Fruit fly (Drosophila melanogaster) whole organism, embryonic: ENCODE measurements around the gene Prosbeta6.
A peak's percentile ranks its signal among the peaks of the same experiment; 100 is the strongest.

ENCODE experiments used
- Bgb ChIP-seq: fragments of 200-800 bp; sonication (Bioruptor generic); IDR thresholded peaks from 2 replicates; pipeline ENCODE4 v1.3.6; 2022; ENCODE audit warnings: missing biosample characterization, missing genetic modification characterization; ENCODE audit not compliant: partially characterized antibody
- CG10267 ChIP-seq: fragments of 200-800 bp; sonication (Bioruptor generic); optimal IDR thresholded peaks from 2 replicates; lab custom pipeline; 2018; ENCODE audit warnings: missing biosample characterization, mild to moderate bottlenecking, missing genetic modification characterization, moderate library complexity
- CG10274 ChIP-seq: fragments of 200-800 bp; sonication (Bioruptor generic); optimal IDR thresholded peaks from 3 replicates; lab custom pipeline; 2017; ENCODE audit warnings: missing biosample characterization, mild to moderate bottlenecking, missing genetic modification characterization
- CG11093 ChIP-seq: fragments of 200-800 bp; sonication (Bioruptor generic); IDR thresholded peaks from 3 replicates; pipeline ENCODE4 v1.3.6; 2022; ENCODE audit warnings: missing biosample characterization, missing genetic modification characterization
- CG1233 ChIP-seq: fragments of 200-800 bp; sonication (Bioruptor generic); optimal IDR thresholded peaks from 4 replicates; lab custom pipeline; 2018; ENCODE audit warnings: missing biosample characterization, mild to moderate bottlenecking, missing genetic modification characterization
- CG12391 ChIP-seq: fragments of 200-800 bp; sonication (Bioruptor generic); optimal IDR thresholded peaks from 3 replicates; lab custom pipeline; 2018; ENCODE audit warnings: missing biosample characterization, mild to moderate bottlenecking, missing genetic modification characterization, moderate library complexity
- CG14710 ChIP-seq: fragments of 200-800 bp; sonication (Bioruptor generic); optimal IDR thresholded peaks from 3 replicates; lab custom pipeline; 2019; ENCODE audit warnings: missing biosample characterization, mild to moderate bottlenecking, missing genetic modification characterization, moderate library complexity
- CG14860 ChIP-seq: fragments of 200-800 bp; sonication (Bioruptor generic); IDR thresholded peaks from 3 replicates; pipeline ENCODE4 v1.3.6; 2022; ENCODE audit warnings: missing biosample characterization, missing genetic modification characterization; ENCODE audit not compliant: partially characterized antibody
- CG15073 ChIP-seq: fragments of 200-800 bp; sonication (Bioruptor generic); optimal IDR thresholded peaks from 2 replicates; lab custom pipeline; 2016; ENCODE audit warnings: missing biosample characterization, missing genetic modification characterization
- CG15269 ChIP-seq: fragments of 200-800 bp; sonication (Bioruptor generic); optimal IDR thresholded peaks from 2 replicates; lab custom pipeline; 2018; ENCODE audit warnings: missing biosample characterization, mild to moderate bottlenecking, missing genetic modification characterization, moderate library complexity
- CG2120 ChIP-seq: fragments of 200-800 bp; sonication (Bioruptor generic); optimal IDR thresholded peaks from 3 replicates; lab custom pipeline; 2016; ENCODE audit warnings: missing biosample characterization, missing genetic modification characterization
- CG2199 ChIP-seq: fragments of 200-800 bp; sonication (Bioruptor generic); IDR thresholded peaks from 3 replicates; pipeline ENCODE4 v1.3.6; 2022; ENCODE audit warnings: missing biosample characterization, missing genetic modification characterization
- CG2712 ChIP-seq: fragments of 200-800 bp; optimal IDR thresholded peaks from 3 replicates; lab custom pipeline; 2019; ENCODE audit warnings: missing biosample characterization, mild to moderate bottlenecking, missing genetic modification characterization, moderate library complexity
- CG31441 ChIP-seq: fragments of 200-800 bp; sonication (Bioruptor generic); IDR thresholded peaks from 2 replicates; pipeline ENCODE4 v1.3.6; 2022; ENCODE audit warnings: missing biosample characterization, missing genetic modification characterization
- CG3847 ChIP-seq: fragments of 200-800 bp; sonication (Bioruptor generic); IDR thresholded peaks from 2 replicates; pipeline ENCODE4 v1.3.6; 2022; ENCODE audit warnings: missing biosample characterization, missing genetic modification characterization
- CG4617 ChIP-seq: fragments of 200-800 bp; sonication (Bioruptor generic); optimal IDR thresholded peaks from 3 replicates; lab custom pipeline; 2016; ENCODE audit warnings: missing biosample characterization, missing genetic modification characterization, borderline replicate concordance
- CG6683 ChIP-seq: fragments of 200-800 bp; sonication (Bioruptor generic); optimal IDR thresholded peaks from 2 replicates; lab custom pipeline; 2017; ENCODE audit warnings: missing biosample characterization, mild to moderate bottlenecking, missing genetic modification characterization, missing genetic modification reagents
- CG6765 ChIP-seq: fragments of 200-800 bp; sonication (Bioruptor generic); optimal IDR thresholded peaks from 3 replicates; lab custom pipeline; 2017; ENCODE audit warnings: missing biosample characterization, mild to moderate bottlenecking, missing genetic modification characterization
- CG7556 ChIP-seq: fragments of 200-800 bp; sonication (Bioruptor generic); optimal IDR thresholded peaks from 2 replicates; lab custom pipeline; 2017; ENCODE audit warnings: missing biosample characterization, mild to moderate bottlenecking, missing genetic modification characterization
- CG9727 ChIP-seq: fragments of 200-800 bp; sonication (Bioruptor generic); optimal IDR thresholded peaks from 3 replicates; lab custom pipeline; 2017; ENCODE audit warnings: missing biosample characterization, mild to moderate bottlenecking, missing genetic modification characterization
- Ets65A ChIP-seq: fragments of 200-800 bp; sonication (Bioruptor generic); peaks from one replicate; lab custom pipeline; 2016; ENCODE audit warnings: missing biosample characterization, missing genetic modification characterization
- Fer3 ChIP-seq: fragments of 200-800 bp; sonication (Bioruptor generic); optimal IDR thresholded peaks from 2 replicates; lab custom pipeline; 2018; ENCODE audit warnings: missing biosample characterization, mild to moderate bottlenecking, missing genetic modification characterization, moderate library complexity
- HmgD ChIP-seq: fragments of 200-800 bp; sonication (Bioruptor generic); optimal IDR thresholded peaks from 3 replicates; lab custom pipeline; 2016; ENCODE audit warnings: missing biosample characterization, missing genetic modification characterization
- HmgZ ChIP-seq: fragments of 200-800 bp; sonication (Bioruptor generic); optimal IDR thresholded peaks from 2 replicates; lab custom pipeline; 2018; ENCODE audit warnings: missing biosample characterization, mild to moderate bottlenecking, missing genetic modification characterization
- MTF-1 ChIP-seq: fragments of 200-800 bp; sonication (Bioruptor generic); optimal IDR thresholded peaks from 2 replicates; lab custom pipeline; 2018; ENCODE audit warnings: missing biosample characterization, mild to moderate bottlenecking, missing genetic modification characterization, borderline replicate concordance
- Myb ChIP-seq: fragments of 200-800 bp; sonication (Bioruptor generic); optimal IDR thresholded peaks from 2 replicates; lab custom pipeline; 2016; ENCODE audit warnings: missing biosample characterization, missing genetic modification characterization
- NC2β ChIP-seq: fragments of 200-800 bp; sonication (Bioruptor generic); optimal IDR thresholded peaks from 2 replicates; lab custom pipeline; 2016; ENCODE audit warnings: missing biosample characterization, missing genetic modification characterization
- Scr ChIP-seq: fragments of 200-800 bp; sonication (Bioruptor generic); IDR thresholded peaks from 2 replicates; pipeline ENCODE4 v1.3.6; 2022; ENCODE audit warnings: missing biosample characterization, missing genetic modification characterization; ENCODE audit not compliant: partially characterized antibody
- Sry-β ChIP-seq: fragments of 200-800 bp; sonication (Bioruptor generic); optimal IDR thresholded peaks from 2 replicates; lab custom pipeline; 2018; ENCODE audit warnings: missing biosample characterization, mild to moderate bottlenecking, missing genetic modification characterization, moderate library complexity
- Sry-δ ChIP-seq: fragments of 200-800 bp; sonication (Bioruptor generic); optimal IDR thresholded peaks from 2 replicates; lab custom pipeline; 2016; ENCODE audit warnings: missing biosample characterization, missing genetic modification characterization
- Tbp ChIP-seq: fragments of >200 bp; optimal IDR thresholded peaks from 2 replicates; lab custom pipeline; 2018; ENCODE audit warnings: missing biosample characterization, missing genetic modification characterization
- Trl ChIP-seq, 3 experiments: fragments of >200 bp in 2 of 3; fragments of 200-800 bp in 1 of 3; sonication (Bioruptor generic) in 1 of 3; optimal IDR thresholded peaks; 2 replicates in 1 of 3; 3 replicates in 2 of 3; lab custom pipeline; 2016 to 2017; ENCODE audit warnings: missing biosample characterization in 1 of 3, missing genetic modification characterization in 1 of 3
- dati ChIP-seq: fragments of 200-800 bp; sonication (Bioruptor generic); IDR thresholded peaks from 2 replicates; pipeline ENCODE4 v1.3.6; 2022; ENCODE audit warnings: missing biosample characterization, missing genetic modification characterization
- gcm2 ChIP-seq: fragments of 200-800 bp; sonication (Bioruptor generic); optimal IDR thresholded peaks from 2 replicates; lab custom pipeline; 2016; ENCODE audit warnings: missing biosample characterization, missing genetic modification characterization
- grau ChIP-seq: fragments of 200-800 bp; optimal IDR thresholded peaks from 3 replicates; lab custom pipeline; 2019; ENCODE audit warnings: missing biosample characterization, mild to moderate bottlenecking, missing genetic modification characterization, moderate library complexity
- gro ChIP-seq: fragments of 200-800 bp; sonication (Bioruptor generic); optimal IDR thresholded peaks from 2 replicates; lab custom pipeline; 2016; ENCODE audit warnings: missing biosample characterization, missing genetic modification characterization
- hbn ChIP-seq: fragments of 200-800 bp; sonication (Bioruptor generic); IDR thresholded peaks from 2 replicates; pipeline ENCODE4 v1.3.6; 2022; ENCODE audit warnings: missing biosample characterization, missing genetic modification characterization; ENCODE audit not compliant: partially characterized antibody
- ind ChIP-seq: fragments of 200-800 bp; sonication (Bioruptor generic); optimal IDR thresholded peaks from 3 replicates; lab custom pipeline; 2016; ENCODE audit warnings: missing biosample characterization, missing genetic modification characterization
- inv ChIP-seq: fragments of 200-800 bp; sonication (Bioruptor generic); IDR thresholded peaks from 2 replicates; pipeline ENCODE4 v1.3.6; 2022; ENCODE audit warnings: missing biosample characterization, missing genetic modification characterization; ENCODE audit not compliant: partially characterized antibody
- jumu ChIP-seq: fragments of 200-800 bp; sonication (Bioruptor generic); optimal IDR thresholded peaks from 3 replicates; lab custom pipeline; 2016; ENCODE audit warnings: missing biosample characterization, missing genetic modification characterization
- kni ChIP-seq: fragments of 200-800 bp; sonication (Bioruptor generic); optimal IDR thresholded peaks from 3 replicates; lab custom pipeline; 2017; ENCODE audit warnings: mild to moderate bottlenecking, missing biosample characterization, missing genetic modification reagents, missing genetic modification characterization
- lab ChIP-seq: fragments of 200-800 bp; sonication (Bioruptor generic); optimal IDR thresholded peaks from 3 replicates; lab custom pipeline; 2017; ENCODE audit warnings: missing biosample characterization, missing genetic modification characterization, mild to moderate bottlenecking, moderate library complexity, missing genetic modification reagents
- lbe ChIP-seq: fragments of 200-800 bp; sonication (Bioruptor generic); optimal IDR thresholded peaks from 2 replicates; lab custom pipeline; 2016; ENCODE audit warnings: missing biosample characterization, mild to moderate bottlenecking, missing genetic modification characterization
- nom ChIP-seq: fragments of 200-800 bp; sonication (Bioruptor generic); optimal IDR thresholded peaks from 2 replicates; lab custom pipeline; 2017; ENCODE audit warnings: missing biosample characterization, missing genetic modification characterization, mild to moderate bottlenecking, moderate library complexity, missing genetic modification reagents
- org-1 ChIP-seq: fragments of 200-800 bp; sonication (Bioruptor generic); optimal IDR thresholded peaks from 2 replicates; lab custom pipeline; 2017; ENCODE audit warnings: missing biosample characterization, missing genetic modification characterization
- sug ChIP-seq: fragments of 200-800 bp; optimal IDR thresholded peaks from 2 replicates; lab custom pipeline; 2019; ENCODE audit warnings: missing biosample characterization, mild to moderate bottlenecking, missing genetic modification characterization, moderate library complexity
- unc-4 ChIP-seq: fragments of 200-800 bp; sonication (Bioruptor generic); IDR thresholded peaks from 2 replicates; pipeline ENCODE4 v1.3.6; 2022; ENCODE audit warnings: missing biosample characterization, missing genetic modification characterization; ENCODE audit not compliant: partially characterized antibody
- usp ChIP-seq: fragments of >200 bp; optimal IDR thresholded peaks from 2 replicates; lab custom pipeline; 2017; ENCODE audit warnings: missing biosample characterization, missing genetic modification characterization
- zen ChIP-seq: fragments of 200-800 bp; sonication (Bioruptor generic); optimal IDR thresholded peaks from 3 replicates; lab custom pipeline; 2018; ENCODE audit warnings: missing biosample characterization, mild to moderate bottlenecking, missing genetic modification characterization, moderate library complexity

Prosbeta6 gene

dm6 chr3L:16581201-16581705 lies 29.0 kb downstream of the Prosbeta6 start, which contains the start of gene Smn (continued):
- TF ChIP-seq grau (tag; lab: Kevin White, UChicago) (peak; percentile 53), CG6765 (GFP tag; lab: Kevin White, UChicago) (no peak), Bgb (GFP tag; lab: Robert Waterston, UW) (peak; percentile 70), CG15073 (no peak), CG11093 (0 out of 3 replicates have a peak, but pooled peaks have one; percentile 13), Trl (optimal IDR thresholded peaks at IDR 0.05; lab: Kevin White, UChicago) (no peak), Trl (GFP tag; optimal IDR thresholded peaks at IDR 0.05; lab: Kevin White, UChicago) (peak; percentile 47), CG2199 (GFP tag; lab: Robert Waterston, UW) (no peak), MTF-1 (GFP tag; lab: Kevin White, UChicago) (no peak), ind (GFP tag; lab: Kevin White, UChicago) (peak; percentile 42), Sry-β (GFP tag; lab: Kevin White, UChicago) (peak; percentile 3), Ets65A (GFP tag; lab: Kevin White, UChicago) (peak; percentile 78), gcm2 (GFP tag; lab: Kevin White, UChicago) (no peak), org-1 (GFP tag; lab: Kevin White, UChicago) (peak; percentile 1), Sry-δ (GFP tag; lab: Kevin White, UChicago) (peak; percentile 85), kni (GFP tag; lab: Kevin White, UChicago) (peak; percentile 35), gro (GFP tag; lab: Kevin White, UChicago) (no peak), CG10274 (GFP tag; lab: Kevin White, UChicago) (no peak), CG9727 (GFP tag; lab: Kevin White, UChicago) (peak; percentile 44), sug (tag; lab: Kevin White, UChicago) (peak; percentile 58), Tbp (GFP tag; lab: Kevin White, UChicago) (peak; percentile 40), unc-4 (GFP tag; lab: Robert Waterston, UW) (peak; percentile 77), inv (peak; percentile 80), NC2β (GFP tag; lab: Kevin White, UChicago) (peak; percentile 38), CG1233 (GFP tag; lab: Kevin White, UChicago) (peak; percentile 29), CG12391 (tag; lab: Kevin White, UChicago) (peak; percentile 61), lbe (GFP tag; lab: Kevin White, UChicago) (peak; percentile 61), CG31441 (GFP tag; lab: Robert Waterston, UW) (peak; percentile 53; the same call in 1 of the 2 replicates), CG3847 (GFP tag; lab: Robert Waterston, UW) (peak; percentile 55), usp (GFP tag; lab: Kevin White, UChicago) (no peak), HmgD (GFP tag; lab: Kevin White, UChicago) (peak; percentile 4), nom (GFP tag; lab: Kevin White, UChicago) (peak; percentile 57), hbn (GFP tag; lab: Robert Waterston, UW) (peak; percentile 77), Scr (GFP tag; lab: Robert Waterston, UW) (peak; percentile 91), Myb (peak; percentile 55), Fer3 (tag; lab: Kevin White, UChicago) (peak; percentile 17), CG10267 (tag; lab: Kevin White, UChicago) (peak; percentile 85), CG6683 (GFP tag; lab: Kevin White, UChicago) (peak; percentile 6), CG4617 (GFP tag; lab: Kevin White, UChicago) (peak; percentile 43), HmgZ (tag; lab: Kevin White, UChicago) (peak; percentile 29), CG2712 (tag; lab: Kevin White, UChicago) (peak; percentile 50), CG14860 (peak; percentile 84), zen (tag; lab: Kevin White, UChicago) (peak; percentile 28), lab (GFP tag; lab: Kevin White, UChicago) (peak; percentile 53), jumu (peak; percentile 53), CG7556 (GFP tag; lab: Kevin White, UChicago) (peak; percentile 26), CG2120 (GFP tag; lab: Kevin White, UChicago) (peak; percentile 82), CG15269 (peak; percentile 46), dati (no peak), CG14710 (tag; lab: Kevin White, UChicago) (peak; percentile 68)
